Worm (Caenorhabditis elegans) whole organism, L4 larva: ENCODE measurements around the gene R10H1.1.

ENCODE experiments used
- F10B5.3 ChIP-seq: sonication (generic microtip); optimal IDR thresholded peaks from 2 replicates; lab custom pipeline; 2016; ENCODE audit warnings: mild to moderate bottlenecking, missing genetic modification characterization, missing compliant biosample characterization
- R02D3.7 ChIP-seq: fragments of 150-350 bp; sonication (generic microtip); optimal IDR thresholded peaks from 3 replicates; lab custom pipeline; 2014; ENCODE audit warnings: missing biosample characterization, missing genetic modification characterization
- T26A8.4 ChIP-seq: fragments of 200-800 bp; sonication (Bioruptor generic); IDR thresholded peaks from 2 replicates; pipeline ENCODE4 v1.3.6; 2022; ENCODE audit warnings: missing genetic modification characterization, missing compliant biosample characterization
- Y105C5A.15 ChIP-seq: fragments of 200-800 bp; sonication (Bioruptor generic); IDR thresholded peaks from 2 replicates; pipeline ENCODE4 v1.3.6; 2022; ENCODE audit warnings: missing genetic modification characterization, missing compliant biosample characterization
- ZK337.2 ChIP-seq: fragments of 200-800 bp; sonication (Bioruptor generic); IDR thresholded peaks from 2 replicates; pipeline ENCODE4 v1.3.6; 2022; ENCODE audit warnings: missing genetic modification reagents, missing genetic modification characterization, missing compliant biosample characterization
- ZK546.5 ChIP-seq, 2 experiments: sonication (generic microtip); optimal IDR thresholded peaks; 2 replicates each; lab custom pipeline; 2017; ENCODE audit warnings: missing biosample characterization in 2 of 2, missing genetic modification characterization in 2 of 2
- aly-2 ChIP-seq: sonication (generic microtip); optimal IDR thresholded peaks from 2 replicates; lab custom pipeline; 2018; ENCODE audit warnings: missing biosample characterization, missing genetic modification characterization
- ceh-20 ChIP-seq: fragments of 200-800 bp; sonication (Bioruptor generic); IDR thresholded peaks from 2 replicates; pipeline ENCODE4 v1.3.6; 2022; ENCODE audit warnings: missing genetic modification reagents, missing genetic modification characterization, missing compliant biosample characterization
- ceh-44 ChIP-seq: fragments of 200-800 bp; sonication (Bioruptor generic); IDR thresholded peaks from 2 replicates; pipeline ENCODE4 v1.3.6; 2022; ENCODE audit warnings: missing genetic modification reagents, missing genetic modification characterization, missing compliant biosample characterization
- ceh-62 ChIP-seq: sonication (generic microtip); optimal IDR thresholded peaks from 2 replicates; lab custom pipeline; 2017; ENCODE audit warnings: missing biosample characterization, missing genetic modification characterization
- ceh-82 ChIP-seq: sonication (generic microtip); optimal IDR thresholded peaks from 2 replicates; lab custom pipeline; 2017; ENCODE audit warnings: missing biosample characterization, missing genetic modification characterization
- cey-2 ChIP-seq: sonication (generic microtip); optimal IDR thresholded peaks from 3 replicates; lab custom pipeline; 2017; ENCODE audit warnings: missing genetic modification characterization, mild to moderate bottlenecking, missing compliant biosample characterization, antibody characterized with exemption, borderline replicate concordance; ENCODE audit not compliant: insufficient read depth
- ctbp-1 ChIP-seq: fragments of 200-800 bp; sonication (Bioruptor generic); IDR thresholded peaks from 2 replicates; pipeline ENCODE4 v1.3.6; 2022; ENCODE audit warnings: missing genetic modification reagents, missing genetic modification characterization, missing compliant biosample characterization
- daf-16 ChIP-seq, 3 experiments: sonication (generic microtip); optimal IDR thresholded peaks; 2 replicates each; lab custom pipeline; 2016 to 2017; ENCODE audit warnings: missing genetic modification characterization in 3 of 3, missing genetic modification reagents in 3 of 3, mild to moderate bottlenecking in 2 of 3, missing compliant biosample characterization in 2 of 3, missing biosample characterization in 1 of 3, moderate library complexity in 1 of 3
- daf-19 ChIP-seq: fragments of 200-800 bp; sonication (Bioruptor generic); conservative IDR thresholded peaks from 2 replicates; pipeline ENCODE4 v1.3.6; 2022; ENCODE audit warnings: missing genetic modification characterization, missing compliant biosample characterization
- dmd-8 ChIP-seq: fragments of 200-800 bp; sonication (Bioruptor generic); IDR thresholded peaks from 2 replicates; pipeline ENCODE4 v1.3.6; 2022; ENCODE audit warnings: missing genetic modification characterization, missing compliant biosample characterization
- duxl-1 ChIP-seq: sonication (generic microtip); optimal IDR thresholded peaks from 2 replicates; lab custom pipeline; 2016; ENCODE audit warnings: mild to moderate bottlenecking, missing genetic modification characterization, moderate library complexity, missing compliant biosample characterization; ENCODE audit not compliant: poor library complexity
- dve-1 ChIP-seq: sonication (generic microtip); optimal IDR thresholded peaks from 2 replicates; lab custom pipeline; 2017; ENCODE audit warnings: antibody characterized with exemption, mild to moderate bottlenecking, missing genetic modification characterization, missing compliant biosample characterization; ENCODE audit not compliant: insufficient read depth
- egl-43 ChIP-seq: fragments of 200-800 bp; sonication (Bioruptor generic); IDR thresholded peaks from 2 replicates; pipeline ENCODE4 v1.3.6; 2022; ENCODE audit warnings: missing genetic modification reagents, missing genetic modification characterization, missing compliant biosample characterization
- fkh-10 ChIP-seq: fragments of 150-350 bp; optimal IDR thresholded peaks from 2 replicates; lab custom pipeline; 2014; ENCODE audit warnings: missing biosample characterization, missing genetic modification reagents, missing genetic modification characterization
- fos-1 ChIP-seq: fragments of 150-350 bp; optimal IDR thresholded peaks from 2 replicates; lab custom pipeline; 2014; ENCODE audit warnings: missing biosample characterization, missing genetic modification characterization
- hlh-11 ChIP-seq: fragments of 200-800 bp; sonication (Bioruptor generic); optimal IDR thresholded peaks from 2 replicates; lab custom pipeline; 2018; ENCODE audit warnings: mild to moderate bottlenecking, missing genetic modification characterization, missing compliant biosample characterization
- hlh-30 ChIP-seq: sonication (generic microtip); optimal IDR thresholded peaks from 2 replicates; lab custom pipeline; 2017; ENCODE audit warnings: antibody characterized with exemption, mild to moderate bottlenecking, missing genetic modification characterization, missing compliant biosample characterization; ENCODE audit not compliant: insufficient read depth
- hmg-1.1 ChIP-seq: fragments of 200-800 bp; sonication (Bioruptor generic); IDR thresholded peaks from 2 replicates; pipeline ENCODE4 v1.3.6; 2022; ENCODE audit warnings: missing genetic modification reagents, missing genetic modification characterization, missing compliant biosample characterization
- jun-1 ChIP-seq: fragments of 150-350 bp; optimal IDR thresholded peaks from 2 replicates; lab custom pipeline; 2014; ENCODE audit warnings: missing biosample characterization, missing genetic modification reagents, missing genetic modification characterization
- lin-39 ChIP-seq: fragments of 150-350 bp; optimal IDR thresholded peaks from 2 replicates; lab custom pipeline; 2014; ENCODE audit warnings: missing biosample characterization, missing genetic modification reagents, missing genetic modification characterization
- lsy-2 ChIP-seq, 2 experiments: fragments of 150-350 bp in 1 of 2; sonication (generic microtip) in 1 of 2; optimal IDR thresholded peaks; 2 replicates each; lab custom pipeline; 2014 to 2017; ENCODE audit warnings: missing biosample characterization in 2 of 2, missing genetic modification characterization in 2 of 2
- madf-9 ChIP-seq: fragments of 200-800 bp; sonication (Bioruptor generic); conservative IDR thresholded peaks from 2 replicates; pipeline ENCODE4 v1.3.6; 2022; ENCODE audit warnings: missing genetic modification reagents, missing genetic modification characterization, missing compliant biosample characterization
- mdt-29 ChIP-seq: fragments of 200-800 bp; sonication (Bioruptor generic); IDR thresholded peaks from 2 replicates; pipeline ENCODE4 v1.3.6; 2022; ENCODE audit warnings: missing genetic modification reagents, missing genetic modification characterization, missing compliant biosample characterization
- mes-2 ChIP-seq: sonication (generic microtip); optimal IDR thresholded peaks from 2 replicates; lab custom pipeline; 2016; ENCODE audit warnings: missing genotype, mild to moderate bottlenecking, missing genetic modification characterization, missing compliant biosample characterization; ENCODE audit not compliant: poor library complexity, severe bottlenecking
- mxl-2 ChIP-seq: fragments of 200-800 bp; sonication (Bioruptor generic); conservative IDR thresholded peaks from 2 replicates; pipeline ENCODE4 v1.3.6; 2022; ENCODE audit warnings: missing genetic modification reagents, missing genetic modification characterization, missing compliant biosample characterization
- mxl-3 ChIP-seq: fragments of 200-800 bp; sonication (Bioruptor generic); optimal IDR thresholded peaks from 2 replicates; lab custom pipeline; 2018; ENCODE audit warnings: mild to moderate bottlenecking, missing genetic modification characterization, missing compliant biosample characterization
- nhr-10 ChIP-seq: fragments of 150-350 bp; optimal IDR thresholded peaks from 2 replicates; lab custom pipeline; 2014; ENCODE audit warnings: missing biosample characterization, missing genetic modification characterization
- nhr-6 ChIP-seq: fragments of 150-350 bp; optimal IDR thresholded peaks from 2 replicates; lab custom pipeline; 2014; ENCODE audit warnings: missing biosample characterization, missing genetic modification characterization
- pha-4 ChIP-seq, 2 experiments: fragments of 150-350 bp in 1 of 2; fragments of 200-800 bp in 1 of 2; sonication (Bioruptor generic) in 1 of 2; IDR thresholded peaks in 1 of 2; optimal IDR thresholded peaks in 1 of 2; 2 replicates each; pipeline versions ENCODE4 v1.3.6 to Lab custom; 2014 to 2022; ENCODE audit warnings: missing genetic modification characterization in 2 of 2, missing genetic modification reagents in 2 of 2, missing biosample characterization in 1 of 2, missing compliant biosample characterization in 1 of 2
- pqm-1 ChIP-seq: sonication (generic microtip); optimal IDR thresholded peaks from 2 replicates; lab custom pipeline; 2017; ENCODE audit warnings: missing biosample characterization, missing genetic modification characterization
- set-16 ChIP-seq: fragments of 200-800 bp; sonication (Bioruptor generic); IDR thresholded peaks from 2 replicates; pipeline ENCODE4 v1.3.6; 2022; ENCODE audit warnings: missing genetic modification reagents, missing genetic modification characterization, missing compliant biosample characterization
- spr-3 ChIP-seq: fragments of 200-800 bp; sonication (Bioruptor generic); optimal IDR thresholded peaks from 2 replicates; lab custom pipeline; 2018; ENCODE audit warnings: mild to moderate bottlenecking, missing genetic modification characterization, missing compliant biosample characterization
- unc-39 ChIP-seq: sonication (generic microtip); optimal IDR thresholded peaks from 2 replicates; lab custom pipeline; 2017; ENCODE audit warnings: missing biosample characterization, missing genetic modification characterization
- unc-62 ChIP-seq, 3 experiments: fragments of 150-350 bp in 1 of 3; sonication (generic microtip); optimal IDR thresholded peaks in 2 of 3; peaks in 1 of 3; 1 replicate in 1 of 3; 2 replicates in 2 of 3; lab custom pipeline; 2014 to 2017; ENCODE audit warnings: missing biosample characterization in 3 of 3, missing genetic modification characterization in 3 of 3, missing genetic modification reagents in 3 of 3, missing genotype in 1 of 3
- zip-11 ChIP-seq: fragments of 200-800 bp; sonication (Bioruptor generic); IDR thresholded peaks from 2 replicates; pipeline ENCODE4 v1.3.6; 2022; ENCODE audit warnings: missing genetic modification characterization, missing compliant biosample characterization
- ztf-7 ChIP-seq: fragments of 150-350 bp; optimal IDR thresholded peaks from 2 replicates; lab custom pipeline; 2014; ENCODE audit warnings: missing biosample characterization, missing genetic modification characterization

The R10H1.1 gene

ce11 chrII:7531478-7531877 lies 37.2 kb downstream of the R10H1.1 start:
- TF ChIP-seq hlh-11 (tag; lab: Kevin White, UChicago), result peak; percentile 8
- TF ChIP-seq ceh-20 (GFP tag; lab: Robert Waterston, UW), result no peak
- no peak for TF ChIP-seq mxl-2
- peak; percentile 27 for TF ChIP-seq hlh-30 (tag; lab: Kevin White, UChicago)

ce11 chrII:7534369-7534768 lies 40.1 kb downstream of the R10H1.1 start, which contains the start of gene wrt-10:
TSS of gene wrt-10 (minus strand) at chrII:7534563.
- TF ChIP-seq unc-39 (tag; lab: Kevin White, UChicago) (no peak), hmg-1.1 (GFP tag; lab: Robert Waterston, UW) (no peak), spr-3 (GFP tag; lab: Kevin White, UChicago) (no peak)
- TF ChIP-seq, all 104 proteins: peak for 0

- TF ChIP-seq Y105C5A.15 (no peak), dve-1 (tag; lab: Kevin White, UChicago) (peak; percentile 30), ZK337.2 (no peak), mes-2 (tag; lab: Kevin White, UChicago) (no peak), daf-16 (GFP tag; optimal IDR thresholded peaks at IDR 0.05; lab: Kevin White, UChicago) (no peak), daf-16 (tag; optimal IDR thresholded peaks at IDR 0.05; lab: Kevin White, UChicago) (peak; percentile 5), hlh-11 (tag; lab: Kevin White, UChicago) (peak; percentile 6), pqm-1 (tag; lab: Kevin White, UChicago) (peak; percentile 58)
Observed at ce11 chrII:7534934-7535333, 40.7 kb downstream of the R10H1.1 start, which contains the start of gene ZK1290.13. TSS of gene ZK1290.13 (plus strand) at chrII:7535006.

ce11 chrII:7537603-7538230 lies 43.5 kb downstream of the R10H1.1 start, which contains the start of gene nfi-1:
TSS of gene nfi-1 (plus strand) at chrII:7538180.
- TF ChIP-seq madf-9 (GFP tag; lab: Robert Waterston, UW), result no peak
- TF ChIP-seq jun-1 (tag; lab: Kevin White, UChicago), result no peak
- no peak for TF ChIP-seq set-16 (GFP tag; lab: Robert Waterston, UW)
- TF ChIP-seq mdt-29 (GFP tag; lab: Robert Waterston, UW), result no peak
- TF ChIP-seq ceh-20 (GFP tag; lab: Robert Waterston, UW), result no peak
- no peak for TF ChIP-seq ZK546.5 (tag; optimal IDR thresholded peaks at IDR 0.05; lab: Kevin White, UChicago)
- TF ChIP-seq daf-19 (GFP tag; lab: Robert Waterston, UW), result no peak
- peak in 1 of 2 experiments; percentile 95 for TF ChIP-seq lsy-2 (tag; optimal IDR thresholded peaks at IDR 0.05; lab: Kevin White, UChicago)
- no peak for TF ChIP-seq ceh-62 (tag; lab: Kevin White, UChicago)
- TF ChIP-seq ceh-44 (GFP tag; lab: Robert Waterston, UW), result no peak
- TF ChIP-seq R02D3.7 (tag; lab: Kevin White, UChicago), result no peak
- no peak for TF ChIP-seq fos-1 (tag; lab: Kevin White, UChicago)
- TF ChIP-seq ZK337.2, result no peak
- TF ChIP-seq dmd-8, result no peak
- TF ChIP-seq unc-39 (tag; lab: Kevin White, UChicago), result no peak
- no peak for TF ChIP-seq zip-11 (GFP tag; lab: Robert Waterston, UW)
- no peak for TF ChIP-seq fkh-10 (GFP tag; lab: Kevin White, UChicago)
- no peak for TF ChIP-seq ztf-7 (tag; lab: Kevin White, UChicago)
- TF ChIP-seq unc-62 (GFP tag; optimal IDR thresholded peaks at IDR 0.05 in 1 of 2; lab: Kevin White, UChicago), result no peak
- TF ChIP-seq unc-62 (tag; optimal IDR thresholded peaks at IDR 0.05; lab: Kevin White, UChicago), result no peak
- TF ChIP-seq duxl-1 (tag; lab: Kevin White, UChicago), result no peak
- no peak for TF ChIP-seq egl-43
- no peak for TF ChIP-seq T26A8.4 (GFP tag; lab: Robert Waterston, UW)
- TF ChIP-seq cey-2 (tag; lab: Kevin White, UChicago), result no peak
- TF ChIP-seq Y105C5A.15, result no peak
- no peak for TF ChIP-seq lin-39
- TF ChIP-seq ctbp-1 (GFP tag; lab: Robert Waterston, UW), result no peak
- no peak for TF ChIP-seq F10B5.3 (tag; lab: Kevin White, UChicago)
- TF ChIP-seq nhr-6, result no peak
- TF ChIP-seq ceh-82 (tag; lab: Kevin White, UChicago), result no peak
- no peak for TF ChIP-seq pha-4 (GFP tag; IDR thresholded peaks at IDR 0.05; lab: Robert Waterston, UW)
- no peak for TF ChIP-seq pha-4 (tag; optimal IDR thresholded peaks at IDR 0.05; lab: Kevin White, UChicago)
- TF ChIP-seq nhr-10 (tag; lab: Kevin White, UChicago), result no peak
- TF ChIP-seq aly-2 (tag; lab: Kevin White, UChicago), result no peak
- no peak for TF ChIP-seq mxl-3 (GFP tag; lab: Kevin White, UChicago)
